Fruit fly (Drosophila melanogaster) whole organism, embryonic: ENCODE data around the gene RabX4.

Experiments used
- Ada2b ChIP-seq: fragments of 200-800 bp; sonication (Bioruptor generic); IDR thresholded peaks from 2 replicates; pipeline ENCODE4 v1.3.6; 2022; ENCODE audit warnings: missing biosample characterization, missing genetic modification characterization
- Aef1 ChIP-seq: fragments of 200-800 bp; sonication (Bioruptor generic); IDR thresholded peaks from 3 replicates; pipeline ENCODE4 v1.3.6; 2022; ENCODE audit warnings: missing biosample characterization, missing genetic modification characterization
- Bgb ChIP-seq: fragments of 200-800 bp; sonication (Bioruptor generic); IDR thresholded peaks from 2 replicates; pipeline ENCODE4 v1.3.6; 2022; ENCODE audit warnings: missing biosample characterization, missing genetic modification characterization; ENCODE audit not compliant: partially characterized antibody
- CG17829 ChIP-seq: fragments of 200-800 bp; optimal IDR thresholded peaks from 2 replicates; lab custom pipeline; 2019; ENCODE audit warnings: missing biosample characterization, mild to moderate bottlenecking, missing genetic modification characterization, moderate library complexity
- CG30431 ChIP-seq: fragments of 200-800 bp; sonication (Bioruptor generic); optimal IDR thresholded peaks from 2 replicates; lab custom pipeline; 2017; ENCODE audit warnings: missing biosample characterization, missing genetic modification characterization
- CG3065 ChIP-seq: fragments of 200-800 bp; sonication (Bioruptor generic); optimal IDR thresholded peaks from 2 replicates; lab custom pipeline; 2016; ENCODE audit warnings: missing biosample characterization, missing genetic modification characterization
- CG31224 ChIP-seq: fragments of 200-800 bp; sonication (Bioruptor generic); IDR thresholded peaks from 2 replicates; pipeline ENCODE4 v1.3.6; 2022; ENCODE audit warnings: missing biosample characterization, missing genetic modification characterization
- CG43689 ChIP-seq: fragments of 200-800 bp; sonication (Bioruptor generic); IDR thresholded peaks from 2 replicates; pipeline ENCODE4 v1.3.6; 2022; ENCODE audit warnings: missing biosample characterization, missing genetic modification characterization
- CG4404 ChIP-seq: fragments of 200-800 bp; sonication (Bioruptor generic); IDR thresholded peaks from 2 replicates; pipeline ENCODE4 v1.3.6; 2022; ENCODE audit warnings: missing biosample characterization, missing genetic modification characterization
- CG4617 ChIP-seq: fragments of 200-800 bp; sonication (Bioruptor generic); optimal IDR thresholded peaks from 3 replicates; lab custom pipeline; 2016; ENCODE audit warnings: missing biosample characterization, missing genetic modification characterization, borderline replicate concordance
- CG4730 ChIP-seq: fragments of 200-800 bp; sonication (Bioruptor generic); IDR thresholded peaks from 2 replicates; pipeline ENCODE4 v1.3.6; 2022; ENCODE audit warnings: missing biosample characterization, missing genetic modification characterization
- CG6683 ChIP-seq: fragments of 200-800 bp; sonication (Bioruptor generic); optimal IDR thresholded peaks from 2 replicates; lab custom pipeline; 2017; ENCODE audit warnings: missing biosample characterization, mild to moderate bottlenecking, missing genetic modification characterization, missing genetic modification reagents
- CG6791 ChIP-seq: fragments of 200-800 bp; sonication (Bioruptor generic); IDR thresholded peaks from 3 replicates; pipeline ENCODE4 v1.3.6; 2022; ENCODE audit warnings: missing biosample characterization, missing genetic modification characterization; ENCODE audit not compliant: partially characterized antibody
- CG8944 ChIP-seq: fragments of 200-800 bp; sonication (Bioruptor generic); optimal IDR thresholded peaks from 3 replicates; lab custom pipeline; 2016; ENCODE audit warnings: missing biosample characterization, missing genetic modification characterization
- CG9215 ChIP-seq: fragments of 200-800 bp; sonication (Bioruptor generic); IDR thresholded peaks from 2 replicates; pipeline ENCODE4 v1.3.6; 2022; ENCODE audit warnings: missing biosample characterization, missing genetic modification characterization
- CG9797 ChIP-seq: fragments of 200-800 bp; sonication (Bioruptor generic); optimal IDR thresholded peaks from 3 replicates; lab custom pipeline; 2018; ENCODE audit warnings: missing biosample characterization, mild to moderate bottlenecking, missing genetic modification characterization
- CoRest ChIP-seq: fragments of 200-800 bp; sonication (Bioruptor generic); optimal IDR thresholded peaks from 3 replicates; lab custom pipeline; 2018; ENCODE audit warnings: missing biosample characterization, mild to moderate bottlenecking, missing genetic modification characterization, moderate library complexity
- Hmr ChIP-seq: fragments of 200-800 bp; sonication (Bioruptor generic); optimal IDR thresholded peaks from 3 replicates; lab custom pipeline; 2017; ENCODE audit warnings: mild to moderate bottlenecking, missing biosample characterization, missing genetic modification reagents, missing genetic modification characterization
- Nf-YB ChIP-seq: fragments of 200-800 bp; sonication (Bioruptor generic); optimal IDR thresholded peaks from 3 replicates; lab custom pipeline; 2019; ENCODE audit warnings: missing biosample characterization, mild to moderate bottlenecking, missing genetic modification characterization, moderate library complexity
- Sox100B ChIP-seq: fragments of 200-800 bp; sonication (Bioruptor generic); optimal IDR thresholded peaks from 3 replicates; lab custom pipeline; 2018; ENCODE audit warnings: missing biosample characterization, mild to moderate bottlenecking, missing genetic modification characterization
- Trl ChIP-seq, 3 experiments: fragments of >200 bp in 2 of 3; fragments of 200-800 bp in 1 of 3; sonication (Bioruptor generic) in 1 of 3; optimal IDR thresholded peaks; 2 replicates in 1 of 3; 3 replicates in 2 of 3; lab custom pipeline; 2016 to 2017; ENCODE audit warnings: missing biosample characterization in 1 of 3, missing genetic modification characterization in 1 of 3
- ase ChIP-seq: fragments of 200-800 bp; sonication (Bioruptor generic); IDR thresholded peaks from 3 replicates; pipeline ENCODE4 v1.3.6; 2022; ENCODE audit warnings: missing biosample characterization, missing genetic modification characterization
- bab2 ChIP-seq: fragments of 200-800 bp; sonication (Bioruptor generic); optimal IDR thresholded peaks from 2 replicates; lab custom pipeline; 2016; ENCODE audit warnings: missing biosample characterization, missing genetic modification characterization
- corto ChIP-seq: fragments of 200-800 bp; sonication (Bioruptor generic); optimal IDR thresholded peaks from 2 replicates; lab custom pipeline; 2016; ENCODE audit warnings: missing biosample characterization, mild to moderate bottlenecking, missing genetic modification characterization, moderate library complexity
- crc ChIP-seq: fragments of 200-800 bp; sonication (Bioruptor generic); optimal IDR thresholded peaks from 2 replicates; lab custom pipeline; 2016; ENCODE audit warnings: missing biosample characterization, missing genetic modification characterization
- fd64A ChIP-seq: fragments of 200-800 bp; sonication (Bioruptor generic); optimal IDR thresholded peaks from 3 replicates; lab custom pipeline; 2018; ENCODE audit warnings: missing biosample characterization, mild to moderate bottlenecking, missing genetic modification characterization
- fd96Cb ChIP-seq: fragments of 200-800 bp; sonication (Bioruptor generic); optimal IDR thresholded peaks from 2 replicates; lab custom pipeline; 2018; ENCODE audit warnings: missing biosample characterization, mild to moderate bottlenecking, missing genetic modification characterization, moderate library complexity
- her ChIP-seq: fragments of 200-800 bp; sonication (Bioruptor generic); optimal IDR thresholded peaks from 2 replicates; lab custom pipeline; 2016; ENCODE audit warnings: missing biosample characterization, missing genetic modification characterization
- ind ChIP-seq: fragments of 200-800 bp; sonication (Bioruptor generic); optimal IDR thresholded peaks from 3 replicates; lab custom pipeline; 2016; ENCODE audit warnings: missing biosample characterization, missing genetic modification characterization
- kay ChIP-seq: fragments of 200-800 bp; sonication (Bioruptor generic); optimal IDR thresholded peaks from 2 replicates; lab custom pipeline; 2016; ENCODE audit warnings: missing biosample characterization, missing genetic modification characterization
- ken ChIP-seq: fragments of 200-800 bp; sonication (Bioruptor generic); IDR thresholded peaks from 3 replicates; pipeline ENCODE4 v1.3.6; 2022; ENCODE audit warnings: missing biosample characterization, missing genetic modification characterization
- maf-S ChIP-seq: fragments of 200-800 bp; sonication (Bioruptor generic); optimal IDR thresholded peaks from 2 replicates; lab custom pipeline; 2016; ENCODE audit warnings: missing biosample characterization, missing genetic modification characterization
- mld ChIP-seq: fragments of 200-800 bp; sonication (Bioruptor generic); IDR thresholded peaks from 3 replicates; pipeline ENCODE4 v1.3.6; 2022; ENCODE audit warnings: missing biosample characterization, missing genetic modification characterization; ENCODE audit not compliant: partially characterized antibody
- nau ChIP-seq: fragments of 200-800 bp; sonication (Bioruptor generic); optimal IDR thresholded peaks from 3 replicates; lab custom pipeline; 2017; ENCODE audit warnings: missing biosample characterization, mild to moderate bottlenecking, missing genetic modification characterization, missing genetic modification reagents
- otp ChIP-seq: fragments of 200-800 bp; sonication (Bioruptor generic); IDR thresholded peaks from 3 replicates; pipeline ENCODE4, ENCODE4 v1.3.6; 2022; ENCODE audit warnings: missing biosample characterization, missing genetic modification characterization
- p53 ChIP-seq: fragments of 200-800 bp; sonication (Bioruptor generic); optimal IDR thresholded peaks from 2 replicates; lab custom pipeline; 2016; ENCODE audit warnings: missing biosample characterization, missing genetic modification characterization
- prd ChIP-seq, 3 experiments: fragments of >200 bp in 2 of 3; fragments of 200-800 bp in 1 of 3; sonication (Bioruptor generic) in 1 of 3; optimal IDR thresholded peaks in 2 of 3; IDR thresholded peaks in 1 of 3; 2 replicates in 2 of 3; 3 replicates in 1 of 3; pipeline versions ENCODE4 v1.3.6 to Lab custom; 2017 to 2022; ENCODE audit warnings: missing biosample characterization in 1 of 3, missing genetic modification characterization in 1 of 3
- pzg ChIP-seq: fragments of 200-800 bp; sonication (Bioruptor generic); optimal IDR thresholded peaks from 3 replicates; lab custom pipeline; 2018; ENCODE audit warnings: missing biosample characterization, mild to moderate bottlenecking, missing genetic modification characterization, moderate library complexity
- repo ChIP-seq: fragments of 200-800 bp; sonication (Bioruptor generic); optimal IDR thresholded peaks from 2 replicates; lab custom pipeline; 2016; ENCODE audit warnings: missing biosample characterization, missing genetic modification characterization
- sisA ChIP-seq: fragments of 200-800 bp; sonication (Bioruptor generic); IDR thresholded peaks from 2 replicates; pipeline ENCODE4 v1.3.6; 2022; ENCODE audit warnings: missing biosample characterization, missing genetic modification characterization
- slou ChIP-seq: fragments of 200-800 bp; sonication (Bioruptor generic); optimal IDR thresholded peaks from 3 replicates; lab custom pipeline; 2016; ENCODE audit warnings: missing biosample characterization, missing genetic modification characterization
- tll ChIP-seq, 2 experiments: fragments of 200-800 bp in 1 of 2; fragments of >200 bp in 1 of 2; sonication (Bioruptor generic) in 1 of 2; optimal IDR thresholded peaks; 2 replicates each; lab custom pipeline; 2017 to 2019; ENCODE audit warnings: missing biosample characterization in 2 of 2, missing genetic modification characterization in 2 of 2, mild to moderate bottlenecking in 1 of 2, moderate library complexity in 1 of 2
- twi ChIP-seq: fragments of 200-800 bp; optimal IDR thresholded peaks from 2 replicates; lab custom pipeline; 2019; ENCODE audit warnings: missing biosample characterization, mild to moderate bottlenecking, missing genetic modification characterization, moderate library complexity
- unpg ChIP-seq: fragments of 200-800 bp; sonication (Bioruptor generic); optimal IDR thresholded peaks from 3 replicates; lab custom pipeline; 2018; ENCODE audit warnings: missing biosample characterization, mild to moderate bottlenecking, missing genetic modification characterization, moderate library complexity
- wor ChIP-seq: fragments of 200-800 bp; sonication (Bioruptor generic); IDR thresholded peaks from 2 replicates; pipeline ENCODE4 v1.3.6; 2022; ENCODE audit warnings: missing biosample characterization, missing genetic modification characterization

The RabX4 gene

dm6 chr3R:24816993-24817854, 11.0 kb downstream of the RabX4 start, which contains the start of the genes CG5808 and Saf-B (continued):
- peak; percentile 48; the same call in 1 of the 2 replicates for TF ChIP-seq CG4404 (GFP tag; lab: Robert Waterston, UW)
- TF ChIP-seq CG8944 (GFP tag; lab: Kevin White, UChicago) = no peak
- no peak for TF ChIP-seq p53 (GFP tag; lab: Kevin White, UChicago)
- TF ChIP-seq kay (GFP tag; lab: Kevin White, UChicago) = peak; percentile 54
- TF ChIP-seq mld (GFP tag; lab: Robert Waterston, UW) = peak; percentile 50; the same call in 2 of the 3 replicates
- TF ChIP-seq corto = no peak
- no peak for TF ChIP-seq CG9215 (GFP tag; lab: Robert Waterston, UW)
- 0 out of 2 replicates have a peak, but pooled peaks have one; percentile 12 for TF ChIP-seq sisA (GFP tag; lab: Robert Waterston, UW)
- peak; percentile 76 for TF ChIP-seq Bgb (GFP tag; lab: Robert Waterston, UW)
- no peak for TF ChIP-seq fd64A (GFP tag; lab: Kevin White, UChicago)
- no peak for TF ChIP-seq Trl (optimal IDR thresholded peaks at IDR 0.05; lab: Kevin White, UChicago)
- TF ChIP-seq Trl (GFP tag; optimal IDR thresholded peaks at IDR 0.05; lab: Kevin White, UChicago) = no peak
- TF ChIP-seq CG31224 (GFP tag; lab: Robert Waterston, UW) = peak; percentile 43; the same call in 1 of the 2 replicates
- no peak for TF ChIP-seq twi (tag; lab: Kevin White, UChicago)
- TF ChIP-seq wor (GFP tag; lab: Robert Waterston, UW) = no peak
- no peak for TF ChIP-seq ase
- peak; percentile 29 for TF ChIP-seq pzg (GFP tag; lab: Kevin White, UChicago)
- TF ChIP-seq prd (optimal IDR thresholded peaks at IDR 0.05; lab: Kevin White, UChicago) = no peak
- TF ChIP-seq prd (GFP tag; IDR thresholded peaks at IDR 0.05; lab: Robert Waterston, UW) = peak; percentile 65

DNA sequence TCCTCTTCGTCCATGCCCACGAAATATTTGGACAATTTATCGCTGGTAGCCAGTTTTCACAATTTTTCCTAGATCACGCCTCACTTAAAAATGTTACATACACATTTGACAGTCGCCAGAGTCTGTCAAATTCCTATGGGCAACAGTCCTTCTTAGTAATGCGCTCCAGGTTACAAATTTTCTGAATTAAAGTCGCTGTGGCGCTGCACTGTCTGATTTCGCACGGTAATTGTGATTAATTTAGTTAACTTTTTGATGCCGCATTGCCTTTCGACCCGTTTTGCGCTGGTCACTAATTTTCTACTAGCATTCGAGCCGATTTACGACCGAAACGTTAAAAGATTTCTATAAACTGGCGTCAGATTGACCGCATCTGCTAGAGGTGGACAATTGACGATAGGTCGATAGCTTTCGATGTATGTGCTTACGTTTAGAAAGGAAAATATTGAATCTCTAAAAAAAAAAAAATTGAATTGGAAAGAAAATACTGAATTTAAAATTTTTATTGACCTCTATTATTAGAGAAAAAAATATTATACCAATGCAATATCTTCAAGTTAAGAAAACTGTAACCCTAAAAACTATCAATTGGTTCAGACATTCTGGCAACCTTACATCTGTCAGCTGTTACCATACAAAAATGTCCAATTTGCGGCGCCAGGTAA, 14.4 kb downstream of the RabX4 start, which contains the start of the genes lili and CG34150:
TSS of gene lili (minus strand) at position 376 of the 665 bp plus-strand sequence.
TSS of gene CG34150 (plus strand) at position 626 of the 665 bp plus-strand sequence.
- TF ChIP-seq CG4617 (peak; percentile 46), tll (GFP tag; optimal IDR thresholded peaks at IDR 0.05; lab: Kevin White, UChicago) (peak in 1 of 2 experiments; percentile 9), Nf-YB (GFP tag; lab: Kevin White, UChicago) (peak; percentile 60), CG3065 (no peak), Aef1 (peak; percentile 71), slou (GFP tag; lab: Kevin White, UChicago) (peak; percentile 48), ken (GFP tag; lab: Robert Waterston, UW) (peak; percentile 58; the same call in 1 of the 3 replicates), CoRest (tag; lab: Kevin White, UChicago) (peak; percentile 85), bab2 (GFP tag; lab: Kevin White, UChicago) (peak; percentile 76), maf-S (peak; percentile 62), repo (peak; percentile 53), CG6683 (GFP tag; lab: Kevin White, UChicago) (no peak), Hmr (GFP tag; lab: Kevin White, UChicago) (peak; percentile 58), ind (GFP tag; lab: Kevin White, UChicago) (peak; percentile 73), CG6791 (GFP tag; lab: Robert Waterston, UW) (peak; percentile 76), CG43689 (GFP tag; lab: Robert Waterston, UW) (no peak), CG30431 (GFP tag; lab: Kevin White, UChicago) (no peak), Sox100B (no peak), crc (peak; percentile 32), fd96Cb (tag; lab: Kevin White, UChicago) (peak; percentile 36), nau (no peak), otp (GFP tag; lab: Robert Waterston, UW) (no peak), her (GFP tag; lab: Kevin White, UChicago) (no peak), CG9797 (GFP tag; lab: Kevin White, UChicago) (peak; percentile 46), unpg (peak; percentile 71), CG17829 (tag; lab: Kevin White, UChicago) (peak; percentile 81), Ada2b (GFP tag; lab: Robert Waterston, UW) (peak; percentile 63; the same call in 1 of the 2 replicates), CG4730 (GFP tag; lab: Robert Waterston, UW) (peak; percentile 60)
